Worm (Caenorhabditis elegans) whole organism, L4 larva: ENCODE results near the gene F47D12.9.

ENCODE experiments used
- T26A8.4 ChIP-seq: fragments of 200-800 bp; sonication (Bioruptor generic); IDR thresholded peaks from 2 replicates; pipeline ENCODE4 v1.3.6; 2022; ENCODE audit warnings: missing genetic modification characterization, missing compliant biosample characterization
- Y48G9A.11 ChIP-seq: fragments of 200-800 bp; sonication (Bioruptor generic); IDR thresholded peaks from 2 replicates; pipeline ENCODE4 v1.3.6; 2022; ENCODE audit warnings: missing genetic modification reagents, missing genetic modification characterization, missing compliant biosample characterization
- Y5F2A.4 ChIP-seq: fragments of 200-800 bp; sonication (Bioruptor generic); optimal IDR thresholded peaks from 2 replicates; lab custom pipeline; 2018; ENCODE audit warnings: mild to moderate bottlenecking, missing genetic modification characterization, missing compliant biosample characterization
- aha-1 ChIP-seq: fragments of 150-350 bp; peaks from one replicate; lab custom pipeline; 2014; ENCODE audit warnings: missing biosample characterization, missing genetic modification characterization
- arid-1 ChIP-seq: fragments of 200-800 bp; sonication (Bioruptor generic); conservative IDR thresholded peaks from 2 replicates; pipeline ENCODE4 v1.3.6; 2022; ENCODE audit warnings: missing genetic modification reagents, missing genetic modification characterization, missing compliant biosample characterization
- ceh-20 ChIP-seq: fragments of 200-800 bp; sonication (Bioruptor generic); IDR thresholded peaks from 2 replicates; pipeline ENCODE4 v1.3.6; 2022; ENCODE audit warnings: missing genetic modification reagents, missing genetic modification characterization, missing compliant biosample characterization
- ceh-28 ChIP-seq: fragments of 150-350 bp; optimal IDR thresholded peaks from 2 replicates; lab custom pipeline; 2014; ENCODE audit warnings: missing biosample characterization, missing genetic modification reagents, missing genetic modification characterization
- ceh-44 ChIP-seq: fragments of 200-800 bp; sonication (Bioruptor generic); IDR thresholded peaks from 2 replicates; pipeline ENCODE4 v1.3.6; 2022; ENCODE audit warnings: missing genetic modification reagents, missing genetic modification characterization, missing compliant biosample characterization
- daf-16 ChIP-seq, 3 experiments: sonication (generic microtip); optimal IDR thresholded peaks; 2 replicates each; lab custom pipeline; 2016 to 2017; ENCODE audit warnings: missing genetic modification characterization in 3 of 3, missing genetic modification reagents in 3 of 3, mild to moderate bottlenecking in 2 of 3, missing compliant biosample characterization in 2 of 3, missing biosample characterization in 1 of 3, moderate library complexity in 1 of 3
- daf-19 ChIP-seq: fragments of 200-800 bp; sonication (Bioruptor generic); conservative IDR thresholded peaks from 2 replicates; pipeline ENCODE4 v1.3.6; 2022; ENCODE audit warnings: missing genetic modification characterization, missing compliant biosample characterization
- dmd-6 ChIP-seq: fragments of 200-800 bp; sonication (Bioruptor generic); IDR thresholded peaks from 2 replicates; pipeline ENCODE4 v1.3.6; 2022; ENCODE audit warnings: missing genetic modification reagents, missing genetic modification characterization, missing compliant biosample characterization
- duxl-1 ChIP-seq: sonication (generic microtip); optimal IDR thresholded peaks from 2 replicates; lab custom pipeline; 2016; ENCODE audit warnings: mild to moderate bottlenecking, missing genetic modification characterization, moderate library complexity, missing compliant biosample characterization; ENCODE audit not compliant: poor library complexity
- dve-1 ChIP-seq: sonication (generic microtip); optimal IDR thresholded peaks from 2 replicates; lab custom pipeline; 2017; ENCODE audit warnings: antibody characterized with exemption, mild to moderate bottlenecking, missing genetic modification characterization, missing compliant biosample characterization; ENCODE audit not compliant: insufficient read depth
- egl-27 ChIP-seq: sonication (generic microtip); optimal IDR thresholded peaks from 3 replicates; lab custom pipeline; 2017; ENCODE audit warnings: missing biosample characterization, missing genetic modification reagents, missing genetic modification characterization
- egl-43 ChIP-seq: fragments of 200-800 bp; sonication (Bioruptor generic); IDR thresholded peaks from 2 replicates; pipeline ENCODE4 v1.3.6; 2022; ENCODE audit warnings: missing genetic modification reagents, missing genetic modification characterization, missing compliant biosample characterization
- fkh-10 ChIP-seq: fragments of 150-350 bp; optimal IDR thresholded peaks from 2 replicates; lab custom pipeline; 2014; ENCODE audit warnings: missing biosample characterization, missing genetic modification reagents, missing genetic modification characterization
- fos-1 ChIP-seq: fragments of 150-350 bp; optimal IDR thresholded peaks from 2 replicates; lab custom pipeline; 2014; ENCODE audit warnings: missing biosample characterization, missing genetic modification characterization
- gei-8 ChIP-seq: fragments of 200-800 bp; sonication (Bioruptor generic); optimal IDR thresholded peaks from 2 replicates; lab custom pipeline; 2018; ENCODE audit warnings: mild to moderate bottlenecking, missing genetic modification characterization, missing compliant biosample characterization
- hif-1 ChIP-seq, 2 experiments: sonication (generic microtip); optimal IDR thresholded peaks; 2 replicates each; lab custom pipeline; 2016 to 2017; ENCODE audit warnings: missing compliant biosample characterization in 2 of 2, missing genetic modification characterization in 2 of 2, missing genetic modification reagents in 2 of 2, missing genotype in 2 of 2, mild to moderate bottlenecking in 1 of 2
- hlh-11 ChIP-seq: fragments of 200-800 bp; sonication (Bioruptor generic); optimal IDR thresholded peaks from 2 replicates; lab custom pipeline; 2018; ENCODE audit warnings: mild to moderate bottlenecking, missing genetic modification characterization, missing compliant biosample characterization
- hmg-1.1 ChIP-seq: fragments of 200-800 bp; sonication (Bioruptor generic); IDR thresholded peaks from 2 replicates; pipeline ENCODE4 v1.3.6; 2022; ENCODE audit warnings: missing genetic modification reagents, missing genetic modification characterization, missing compliant biosample characterization
- lin-1 ChIP-seq: fragments of 200-800 bp; sonication (Bioruptor generic); IDR thresholded peaks from 2 replicates; pipeline ENCODE4 v1.3.6; 2022; ENCODE audit warnings: missing genetic modification reagents, missing genetic modification characterization, missing compliant biosample characterization
- lir-3 ChIP-seq: sonication (generic microtip); optimal IDR thresholded peaks from 2 replicates; lab custom pipeline; 2016; ENCODE audit warnings: mild to moderate bottlenecking, missing genetic modification characterization, missing compliant biosample characterization
- madf-9 ChIP-seq: fragments of 200-800 bp; sonication (Bioruptor generic); conservative IDR thresholded peaks from 2 replicates; pipeline ENCODE4 v1.3.6; 2022; ENCODE audit warnings: missing genetic modification reagents, missing genetic modification characterization, missing compliant biosample characterization
- mep-1 ChIP-seq: fragments of 150-350 bp; sonication (generic microtip); optimal IDR thresholded peaks from 3 replicates; lab custom pipeline; 2014; ENCODE audit warnings: missing biosample characterization, missing genetic modification characterization
- mes-2 ChIP-seq: sonication (generic microtip); optimal IDR thresholded peaks from 2 replicates; lab custom pipeline; 2016; ENCODE audit warnings: missing genotype, mild to moderate bottlenecking, missing genetic modification characterization, missing compliant biosample characterization; ENCODE audit not compliant: poor library complexity, severe bottlenecking
- mxl-2 ChIP-seq: fragments of 200-800 bp; sonication (Bioruptor generic); conservative IDR thresholded peaks from 2 replicates; pipeline ENCODE4 v1.3.6; 2022; ENCODE audit warnings: missing genetic modification reagents, missing genetic modification characterization, missing compliant biosample characterization
- mxl-3 ChIP-seq: fragments of 200-800 bp; sonication (Bioruptor generic); optimal IDR thresholded peaks from 2 replicates; lab custom pipeline; 2018; ENCODE audit warnings: mild to moderate bottlenecking, missing genetic modification characterization, missing compliant biosample characterization
- nhr-11 ChIP-seq: fragments of 150-350 bp; optimal IDR thresholded peaks from 2 replicates; lab custom pipeline; 2014; ENCODE audit warnings: missing biosample characterization, missing genetic modification characterization
- nhr-237 ChIP-seq: sonication (generic microtip); optimal IDR thresholded peaks from 2 replicates; lab custom pipeline; 2017; ENCODE audit warnings: missing biosample characterization, missing genetic modification characterization
- nhr-25 ChIP-seq: sonication (generic microtip); optimal IDR thresholded peaks from 2 replicates; lab custom pipeline; 2017; ENCODE audit warnings: missing genetic modification characterization, mild to moderate bottlenecking, missing compliant biosample characterization, antibody characterized with exemption, moderate library complexity, borderline replicate concordance; ENCODE audit not compliant: insufficient read depth
- nhr-28 ChIP-seq: fragments of 150-350 bp; optimal IDR thresholded peaks from 2 replicates; lab custom pipeline; 2014; ENCODE audit warnings: missing biosample characterization, missing genetic modification characterization
- nhr-42 ChIP-seq: fragments of 200-800 bp; sonication (Bioruptor generic); IDR thresholded peaks from 2 replicates; pipeline ENCODE4 v1.3.6; 2022; ENCODE audit warnings: missing genetic modification characterization, missing compliant biosample characterization
- nhr-48 ChIP-seq: sonication (generic microtip); optimal IDR thresholded peaks from 2 replicates; lab custom pipeline; 2016; ENCODE audit warnings: mild to moderate bottlenecking, missing genetic modification characterization, missing compliant biosample characterization
- nhr-76 ChIP-seq: fragments of 150-350 bp; optimal IDR thresholded peaks from 2 replicates; lab custom pipeline; 2014; ENCODE audit warnings: missing biosample characterization, missing genetic modification characterization
- nhr-77 ChIP-seq: fragments of 150-350 bp; optimal IDR thresholded peaks from 2 replicates; lab custom pipeline; 2014; ENCODE audit warnings: missing biosample characterization, missing genetic modification characterization
- pha-4 ChIP-seq, 2 experiments: fragments of 150-350 bp in 1 of 2; fragments of 200-800 bp in 1 of 2; sonication (Bioruptor generic) in 1 of 2; IDR thresholded peaks in 1 of 2; optimal IDR thresholded peaks in 1 of 2; 2 replicates each; pipeline versions ENCODE4 v1.3.6 to Lab custom; 2014 to 2022; ENCODE audit warnings: missing genetic modification characterization in 2 of 2, missing genetic modification reagents in 2 of 2, missing biosample characterization in 1 of 2, missing compliant biosample characterization in 1 of 2
- php-3 ChIP-seq: fragments of 200-800 bp; sonication (Bioruptor generic); IDR thresholded peaks from 2 replicates; pipeline ENCODE4 v1.3.6; 2022; ENCODE audit warnings: missing genetic modification reagents, missing genetic modification characterization, missing compliant biosample characterization
- rbr-2 ChIP-seq: sonication (generic microtip); optimal IDR thresholded peaks from 2 replicates; lab custom pipeline; 2016; ENCODE audit warnings: missing genotype, missing genetic modification characterization, missing compliant biosample characterization
- set-16 ChIP-seq: fragments of 200-800 bp; sonication (Bioruptor generic); IDR thresholded peaks from 2 replicates; pipeline ENCODE4 v1.3.6; 2022; ENCODE audit warnings: missing genetic modification reagents, missing genetic modification characterization, missing compliant biosample characterization
- skn-1 ChIP-seq: fragments of 150-350 bp; optimal IDR thresholded peaks from 2 replicates; lab custom pipeline; 2014; ENCODE audit warnings: missing biosample characterization, missing genetic modification characterization
- unc-130 ChIP-seq: sonication (generic microtip); optimal IDR thresholded peaks from 2 replicates; lab custom pipeline; 2016; ENCODE audit warnings: missing genetic modification reagents, missing genetic modification characterization, missing compliant biosample characterization
- ztf-11 ChIP-seq: fragments of 150-350 bp; optimal IDR thresholded peaks from 2 replicates; lab custom pipeline; 2014; ENCODE audit warnings: missing biosample characterization, missing genetic modification characterization
- ztf-7 ChIP-seq: fragments of 150-350 bp; optimal IDR thresholded peaks from 2 replicates; lab custom pipeline; 2014; ENCODE audit warnings: missing biosample characterization, missing genetic modification characterization

Gene F47D12.9

DNA sequence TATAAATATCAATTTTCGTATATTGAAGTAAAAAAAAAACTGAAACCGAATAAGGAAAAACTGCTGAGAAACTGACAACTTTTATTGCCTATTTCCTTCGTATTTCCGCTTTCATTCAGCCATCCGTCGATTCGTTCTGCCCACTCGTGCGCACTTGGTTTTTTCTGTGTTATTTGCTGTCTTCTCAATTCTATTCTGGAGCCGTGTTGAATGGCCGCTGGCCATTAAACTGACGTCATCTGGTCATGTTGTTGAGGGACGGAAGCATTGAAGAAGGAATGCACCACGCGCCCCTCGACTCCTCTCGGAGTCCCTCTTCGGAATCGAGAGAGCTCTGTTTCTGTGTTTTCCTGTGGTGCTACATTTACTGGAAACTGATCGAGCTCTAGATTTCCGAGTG is 45.4 kb upstream of the F47D12.9 start (continued):
- TF ChIP-seq hmg-1.1 (GFP tag; lab: Robert Waterston, UW), result 0 out of 2 replicates have a peak, but pooled peaks have one; percentile 16
- TF ChIP-seq nhr-48 (tag; lab: Kevin White, UChicago), result peak; percentile 5
- TF ChIP-seq lin-1 (GFP tag; lab: Robert Waterston, UW), result no peak
- TF ChIP-seq skn-1, result no peak
- TF ChIP-seq egl-27, result no peak
- TF ChIP-seq gei-8 (GFP tag; lab: Kevin White, UChicago), result no peak
- no peak for TF ChIP-seq nhr-42
- no peak for TF ChIP-seq madf-9
- TF ChIP-seq nhr-77, result no peak
- no peak for TF ChIP-seq Y48G9A.11 (GFP tag; lab: Robert Waterston, UW)
- no peak for TF ChIP-seq ceh-28
- TF ChIP-seq arid-1 (GFP tag; lab: Robert Waterston, UW), result no peak
- no peak for TF ChIP-seq nhr-237 (tag; lab: Kevin White, UChicago)
- peak; percentile 35; the same call in 1 of the 2 replicates for TF ChIP-seq set-16

DNA sequence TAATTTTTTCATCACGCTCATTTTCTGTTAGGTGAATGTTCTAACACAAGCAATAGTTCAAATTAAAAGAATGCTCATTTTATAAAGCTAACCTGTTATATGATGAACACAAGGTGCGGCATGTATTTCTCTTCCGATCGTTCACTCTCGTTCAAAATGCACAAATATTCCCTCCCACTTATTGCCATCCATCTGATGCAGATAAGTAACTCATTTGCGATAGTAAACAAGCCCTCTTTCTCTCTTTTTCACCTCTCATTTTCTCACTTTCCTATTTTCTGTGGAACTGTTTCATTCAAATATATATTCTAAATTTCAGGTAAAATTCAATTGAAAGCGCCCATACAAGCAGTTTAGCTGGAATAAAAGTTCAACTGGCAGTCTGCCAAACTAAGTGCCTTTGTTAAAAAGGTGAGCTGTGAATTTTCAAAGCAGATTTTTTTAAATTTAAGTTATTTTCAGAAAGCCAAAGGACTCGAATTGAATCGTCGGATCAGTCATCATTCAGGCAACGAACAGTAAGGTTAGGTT is 42.9 kb upstream of the F47D12.9 start, which contains the start of the genes trmt-10C.2 and C56G2.22:
Gene trmt-10C.2, plus strand, starts transcription at position 314 of the 531 bp plus-strand sequence.
Gene C56G2.22, plus strand, starts transcription at position 481 of the 531 bp plus-strand sequence.
- TF ChIP-seq ztf-11 (tag; lab: Kevin White, UChicago) (no peak), daf-16 (GFP tag; optimal IDR thresholded peaks at IDR 0.05; lab: Kevin White, UChicago) (no peak), daf-16 (tag; optimal IDR thresholded peaks at IDR 0.05; lab: Kevin White, UChicago) (peak; percentile 87), pha-4 (GFP tag; IDR thresholded peaks at IDR 0.05; lab: Robert Waterston, UW) (no peak), pha-4 (tag; optimal IDR thresholded peaks at IDR 0.05; lab: Kevin White, UChicago) (peak; percentile 8), fkh-10 (GFP tag; lab: Kevin White, UChicago) (no peak), aha-1 (tag; lab: Kevin White, UChicago) (peak; percentile 2)

- TF ChIP-seq skn-1 (no peak), hif-1 (tag; optimal IDR thresholded peaks at IDR 0.05; lab: Kevin White, UChicago) (peak in 1 of 2 experiments; percentile 57), rbr-2 (tag; lab: Kevin White, UChicago) (peak; percentile 63), mes-2 (tag; lab: Kevin White, UChicago) (peak; percentile 87), arid-1 (GFP tag; lab: Robert Waterston, UW) (0 out of 2 replicates have a peak, but pooled peaks have one; percentile 39), mxl-2 (no peak), nhr-76 (no peak), egl-43 (peak; percentile 45; the same call in 1 of the 2 replicates), nhr-28 (tag; lab: Kevin White, UChicago) (peak; percentile 50), lir-3 (tag; lab: Kevin White, UChicago) (no peak), dve-1 (tag; lab: Kevin White, UChicago) (peak; percentile 59), mxl-3 (GFP tag; lab: Kevin White, UChicago) (peak; percentile 56), ceh-20 (GFP tag; lab: Robert Waterston, UW) (0 out of 2 replicates have a peak, but pooled peaks have one; percentile 33), nhr-25 (tag; lab: Kevin White, UChicago) (peak; percentile 71), Y48G9A.11 (GFP tag; lab: Robert Waterston, UW) (0 out of 2 replicates have a peak, but pooled peaks have one; percentile 37), duxl-1 (no peak), T26A8.4 (GFP tag; lab: Robert Waterston, UW) (peak; percentile 66), dmd-6 (GFP tag; lab: Robert Waterston, UW) (peak; percentile 69), unc-130 (peak; percentile 34), daf-19 (no peak), hlh-11 (tag; lab: Kevin White, UChicago) (peak; percentile 73), ceh-44 (GFP tag; lab: Robert Waterston, UW) (no peak), nhr-42 (0 out of 2 replicates have a peak, but pooled peaks have one; percentile 33), nhr-11 (tag; lab: Kevin White, UChicago) (peak; percentile 78), nhr-48 (tag; lab: Kevin White, UChicago) (peak; percentile 6), fos-1 (tag; lab: Kevin White, UChicago) (no peak), mep-1 (tag; lab: Kevin White, UChicago) (peak; percentile 87), ztf-7 (tag; lab: Kevin White, UChicago) (peak; percentile 37), madf-9 (peak; percentile 58; the same call in 1 of the 2 replicates), Y5F2A.4 (GFP tag; lab: Kevin White, UChicago) (no peak), php-3 (GFP tag; lab: Robert Waterston, UW) (no peak)
Measured at ce11 chrIII:6344737-6345136, 41.6 kb upstream of the F47D12.9 start.
